Worm (Caenorhabditis elegans): ENCODE results near the gene fat-3.

DNA sequence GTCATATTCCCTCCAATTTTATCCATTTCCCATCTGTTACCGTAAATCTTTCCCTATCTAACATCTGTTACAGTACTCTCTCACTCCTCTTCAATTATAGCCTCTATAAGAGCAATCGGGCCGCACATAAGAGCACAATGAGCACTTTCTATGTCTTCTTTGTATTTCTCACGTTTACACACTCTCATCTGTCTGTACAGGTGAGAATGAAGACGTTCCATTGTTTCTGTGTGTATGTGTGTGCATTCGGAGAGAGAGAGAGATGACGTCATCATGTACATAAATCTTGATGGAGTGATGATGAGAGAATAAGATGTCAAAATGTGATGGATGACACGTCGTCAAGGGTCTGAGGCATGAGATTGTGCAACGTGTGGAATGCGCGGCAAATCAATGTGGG is 32.0 kb upstream of the fat-3 start:
- TF ChIP-seq elt-3 (tag; optimal IDR thresholded peaks at IDR 0.05) (no peak), pqm-1 (tag; optimal IDR thresholded peaks at IDR 0.05) (no peak), jun-1 (tag; optimal IDR thresholded peaks at IDR 0.05) (no peak), ceh-28 (tag; optimal IDR thresholded peaks at IDR 0.05) (no peak), unc-39 (tag; optimal IDR thresholded peaks at IDR 0.05) (no peak), zag-1 (tag; optimal IDR thresholded peaks at IDR 0.05) (no peak)
